Worm (Caenorhabditis elegans): ENCODE results near the gene Y43F8B.22.

The Y43F8B.22 gene

DNA sequence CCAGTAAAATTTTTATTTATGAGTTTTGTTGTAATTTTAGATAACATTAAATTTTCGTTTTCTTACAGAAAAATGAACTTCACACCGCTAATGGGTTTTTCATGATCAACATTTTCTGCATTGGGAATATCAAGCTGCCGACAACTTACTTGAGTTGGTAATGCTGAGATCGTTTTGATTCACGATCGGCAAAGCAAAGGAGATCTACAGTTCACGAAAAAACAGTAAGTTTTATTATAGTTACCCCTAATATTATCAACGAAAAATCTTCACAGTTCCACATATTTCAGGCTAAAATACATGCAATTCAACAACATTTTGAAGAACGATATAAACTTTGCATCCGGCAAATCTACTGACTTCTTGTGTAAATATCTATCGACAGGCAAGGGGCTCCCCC lies at the start of gene Y43F8B.22:
Gene Y43F8B.22, plus strand, starts transcription at position 301 of the 400 bp plus-strand sequence.
- no peak for TF ChIP-seq F23B12.7 (tag; optimal IDR thresholded peaks at IDR 0.05; ENCODE audit: insufficient read depth)
- TF ChIP-seq attf-6 (GFP tag; IDR thresholded peaks at IDR 0.05), result no peak
- TF ChIP-seq F37B4.10 (GFP tag; IDR thresholded peaks at IDR 0.05), result no peak
- TF ChIP-seq gei-17 (GFP tag; optimal IDR thresholded peaks at IDR 0.05), result no peak
- TF ChIP-seq die-1 (tag; optimal IDR thresholded peaks at IDR 0.05), result no peak
- no peak for TF ChIP-seq snpc-1.3 (tag; optimal IDR thresholded peaks at IDR 0.05; ENCODE audit: insufficient read depth)
- no peak for TF ChIP-seq lsy-27 (tag; optimal IDR thresholded peaks at IDR 0.05; ENCODE audit: borderline replicate concordance, insufficient read depth)
- no peak for TF ChIP-seq nhr-80 (tag; optimal IDR thresholded peaks at IDR 0.05)
- TF ChIP-seq dox-1 (GFP tag; IDR thresholded peaks at IDR 0.05), result no peak
- no peak for TF ChIP-seq tbp1 (GFP tag; optimal IDR thresholded peaks at IDR 0.05)
- no peak for TF ChIP-seq egl-44 (GFP tag; IDR thresholded peaks at IDR 0.05)
- no peak for TF ChIP-seq lin-26 (GFP tag; IDR thresholded peaks at IDR 0.05)
- TF ChIP-seq madf-3 (GFP tag; IDR thresholded peaks at IDR 0.05), result no peak
- TF ChIP-seq nfyb-1 (GFP tag; IDR thresholded peaks at IDR 0.05), result no peak
- TF ChIP-seq akir-1 (GFP tag; optimal IDR thresholded peaks at IDR 0.05), result no peak
- no peak for TF ChIP-seq fkh-3 (tag; optimal IDR thresholded peaks at IDR 0.05)

ce11 chrV:19432972-19433371 lies 49.7 kb upstream of the Y43F8B.22 start, which contains the start of gene C25F9.11:
C25F9.11 (minus strand) TSS chrV:19433072.
- TF ChIP-seq pha-4 (tag; optimal IDR thresholded peaks at IDR 0.05), result no peak
- TF ChIP-seq akir-1 (GFP tag; optimal IDR thresholded peaks at IDR 0.05), result no peak
- no peak for TF ChIP-seq snpc-1.1 (tag; optimal IDR thresholded peaks at IDR 0.05; ENCODE audit: insufficient read depth)
- TF ChIP-seq Y95B8A.8 (GFP tag; IDR thresholded peaks at IDR 0.05), result no peak
- no peak for TF ChIP-seq Y79H2A.3 (GFP tag; conservative IDR thresholded peaks at IDR 0.05)
- no peak for TF ChIP-seq hlh-12 (tag; optimal IDR thresholded peaks at IDR 0.05)
- no peak for TF ChIP-seq lsy-27 (tag; optimal IDR thresholded peaks at IDR 0.05; ENCODE audit: borderline replicate concordance, insufficient read depth)
- no peak for TF ChIP-seq Y56A3A.18 (GFP tag; IDR thresholded peaks at IDR 0.05)
- TF ChIP-seq hsf-1 (GFP tag; IDR thresholded peaks at IDR 0.05), result no peak
- no peak for TF ChIP-seq C06A6.2 (GFP tag; conservative IDR thresholded peaks at IDR 0.05)
- no peak for TF ChIP-seq him-1 (tag; optimal IDR thresholded peaks at IDR 0.05)
- no peak for TF ChIP-seq ZK185.1 (tag; optimal IDR thresholded peaks at IDR 0.05; ENCODE audit: poor library complexity, severe bottlenecking)
- no peak for TF ChIP-seq xnd-1 (tag; optimal IDR thresholded peaks at IDR 0.05)
- TF ChIP-seq nhr-27 (tag; optimal IDR thresholded peaks at IDR 0.05), result no peak
- TF ChIP-seq mel-28 (tag; optimal IDR thresholded peaks at IDR 0.05; ENCODE audit: borderline replicate concordance), result no peak
- TF ChIP-seq cebp-2 (GFP tag; IDR thresholded peaks at IDR 0.05), result no peak
- no peak for TF ChIP-seq ceh-100 (GFP tag; IDR thresholded peaks at IDR 0.05)

- TF ChIP-seq cebp-1 (GFP tag; IDR thresholded peaks at IDR 0.05), result peak; percentile 61; the same call in 1 of the 2 replicates
- TF ChIP-seq cebp-1 (tag; optimal IDR thresholded peaks at IDR 0.05), result peak; percentile 72
- no peak for TF ChIP-seq T07F8.4 (tag; optimal IDR thresholded peaks at IDR 0.05)
Observed at ce11 chrV:19433806-19434437, 48.7 kb upstream of the Y43F8B.22 start, which contains the start of gene C25F9.16. C25F9.16 (plus strand) TSS chrV:19434387.

Data from whole organism, young adult.